Worm (Caenorhabditis elegans) whole organism, L2 larva: ENCODE measurements around the gene rhgf-1.

ENCODE experiments used
- F13H6.1 ChIP-seq: sonication (generic microtip); optimal IDR thresholded peaks from 2 replicates; lab custom pipeline; 2016; ENCODE audit warnings: missing genetic modification characterization, missing compliant biosample characterization
- Y55F3AM.14 ChIP-seq: fragments of 200-800 bp; sonication (Bioruptor generic); optimal IDR thresholded peaks from 2 replicates; lab custom pipeline; 2018; ENCODE audit warnings: mild to moderate bottlenecking, missing genetic modification characterization, missing compliant biosample characterization
- alr-1 ChIP-seq: fragments of 150-350 bp; optimal IDR thresholded peaks from 2 replicates; lab custom pipeline; 2014; ENCODE audit warnings: missing biosample characterization, missing genetic modification characterization
- ama-1 ChIP-seq: fragments of 150-350 bp; optimal IDR thresholded peaks from 2 replicates; lab custom pipeline; 2018; ENCODE audit warnings: inconsistent platforms
- blmp-1 ChIP-seq: sonication (generic microtip); optimal IDR thresholded peaks from 2 replicates; lab custom pipeline; 2017; ENCODE audit warnings: missing genetic modification characterization, mild to moderate bottlenecking, missing compliant biosample characterization, antibody characterized with exemption, moderate library complexity; ENCODE audit not compliant: insufficient read depth
- ceh-16 ChIP-seq: fragments of 150-350 bp; optimal IDR thresholded peaks from 2 replicates; lab custom pipeline; 2014; ENCODE audit warnings: missing biosample characterization, missing genetic modification characterization
- crh-2 ChIP-seq: sonication (generic microtip); optimal IDR thresholded peaks from 2 replicates; lab custom pipeline; 2017; ENCODE audit warnings: missing biosample characterization, missing genetic modification characterization
- dmd-4 ChIP-seq: sonication (generic microtip); optimal IDR thresholded peaks from 2 replicates; lab custom pipeline; 2017; ENCODE audit warnings: missing biosample characterization, missing genetic modification characterization
- elt-1 ChIP-seq: fragments of 150-350 bp; optimal IDR thresholded peaks from 2 replicates; lab custom pipeline; 2014; ENCODE audit warnings: missing biosample characterization, missing genetic modification characterization
- elt-3 ChIP-seq: sonication (generic microtip); optimal IDR thresholded peaks from 2 replicates; lab custom pipeline; 2017; ENCODE audit warnings: missing biosample characterization, missing genetic modification characterization
- fos-1 ChIP-seq: fragments of 150-350 bp; optimal IDR thresholded peaks from 2 replicates; lab custom pipeline; 2014; ENCODE audit warnings: missing biosample characterization, missing genetic modification characterization
- gmeb-1 ChIP-seq: fragments of 150-350 bp; optimal IDR thresholded peaks from 2 replicates; lab custom pipeline; 2014; ENCODE audit warnings: missing biosample characterization, missing genetic modification characterization
- lin-11 ChIP-seq: fragments of 150-350 bp; sonication (generic microtip); optimal IDR thresholded peaks from 2 replicates; lab custom pipeline; 2014; ENCODE audit warnings: missing biosample characterization, missing genetic modification characterization, inconsistent platforms, mixed read lengths
- lin-13 ChIP-seq: fragments of 150-350 bp; optimal IDR thresholded peaks from 2 replicates; lab custom pipeline; 2014; ENCODE audit warnings: missing biosample characterization, missing genetic modification reagents, missing genetic modification characterization
- lin-39 ChIP-seq: fragments of 150-350 bp; optimal IDR thresholded peaks from 2 replicates; lab custom pipeline; 2014; ENCODE audit warnings: missing biosample characterization, missing genetic modification reagents, missing genetic modification characterization
- lsy-2 ChIP-seq, 2 experiments: fragments of 150-350 bp in 1 of 2; sonication (generic microtip) in 1 of 2; optimal IDR thresholded peaks; 2 replicates each; lab custom pipeline; 2014 to 2017; ENCODE audit warnings: missing biosample characterization in 2 of 2, missing genetic modification characterization in 2 of 2
- mdl-1 ChIP-seq, 2 experiments: fragments of 150-350 bp in 1 of 2; sonication (generic microtip) in 1 of 2; optimal IDR thresholded peaks; 2 replicates each; lab custom pipeline; 2017; ENCODE audit warnings: missing biosample characterization in 2 of 2, missing genetic modification characterization in 2 of 2
- nhr-10 ChIP-seq: sonication (generic microtip); optimal IDR thresholded peaks from 2 replicates; lab custom pipeline; 2017; ENCODE audit warnings: missing biosample characterization, missing genetic modification characterization
- nhr-11 ChIP-seq: fragments of 150-350 bp; optimal IDR thresholded peaks from 2 replicates; lab custom pipeline; 2014; ENCODE audit warnings: missing biosample characterization, missing genetic modification characterization
- nhr-129 ChIP-seq: fragments of 150-350 bp; optimal IDR thresholded peaks from 2 replicates; lab custom pipeline; 2014; ENCODE audit warnings: missing biosample characterization, missing genetic modification characterization
- nhr-23 ChIP-seq: fragments of 150-350 bp; optimal IDR thresholded peaks from 2 replicates; lab custom pipeline; 2014; ENCODE audit warnings: missing biosample characterization, missing genetic modification reagents, missing genetic modification characterization
- nhr-237 ChIP-seq: fragments of 150-350 bp; optimal IDR thresholded peaks from 2 replicates; lab custom pipeline; 2014; ENCODE audit warnings: missing biosample characterization, missing genetic modification characterization
- nhr-6 ChIP-seq: fragments of 150-350 bp; optimal IDR thresholded peaks from 2 replicates; lab custom pipeline; 2014; ENCODE audit warnings: missing biosample characterization, missing genetic modification characterization
- nhr-77 ChIP-seq: fragments of 150-350 bp; optimal IDR thresholded peaks from 2 replicates; lab custom pipeline; 2014; ENCODE audit warnings: missing biosample characterization, missing genetic modification characterization
- peb-1 ChIP-seq: fragments of 150-350 bp; optimal IDR thresholded peaks from 2 replicates; lab custom pipeline; 2014; ENCODE audit warnings: missing biosample characterization, missing genetic modification characterization
- sem-4 ChIP-seq: fragments of 150-350 bp; optimal IDR thresholded peaks from 2 replicates; lab custom pipeline; 2014; ENCODE audit warnings: missing biosample characterization, missing genetic modification reagents, missing genetic modification characterization
- sma-3 ChIP-seq: sonication (generic microtip); optimal IDR thresholded peaks from 2 replicates; lab custom pipeline; 2016; ENCODE audit warnings: missing genetic modification reagents, missing genetic modification characterization, missing compliant biosample characterization
- sma-9 ChIP-seq, 2 experiments: fragments of 150-350 bp in 1 of 2; sonication (generic microtip) in 1 of 2; optimal IDR thresholded peaks; 2 replicates each; lab custom pipeline; 2014 to 2016; ENCODE audit warnings: missing genetic modification characterization in 2 of 2, mild to moderate bottlenecking in 1 of 2, missing biosample characterization in 1 of 2, missing compliant biosample characterization in 1 of 2, missing genetic modification reagents in 1 of 2, moderate library complexity in 1 of 2
- snpc-4 ChIP-seq: fragments of 150-350 bp; optimal IDR thresholded peaks from 2 replicates; lab custom pipeline; 2014; ENCODE audit warnings: missing biosample characterization, missing genetic modification characterization
- unc-39 ChIP-seq: fragments of 150-350 bp; optimal IDR thresholded peaks from 2 replicates; lab custom pipeline; 2014; ENCODE audit warnings: missing biosample characterization, missing genetic modification characterization
- zag-1 ChIP-seq: fragments of 150-350 bp; optimal IDR thresholded peaks from 2 replicates; lab custom pipeline; 2014; ENCODE audit warnings: missing biosample characterization, missing genetic modification characterization
- ztf-4 ChIP-seq: fragments of 150-350 bp; optimal IDR thresholded peaks from 2 replicates; lab custom pipeline; 2014; ENCODE audit warnings: missing biosample characterization, missing genetic modification characterization

rhgf-1 gene

ce11 chrX:10677552-10677951 lies 34.1 kb downstream of the rhgf-1 start (continued):
- TF ChIP-seq elt-1 (tag; lab: Kevin White, UChicago) (no peak), ztf-4 (tag; lab: Kevin White, UChicago) (peak; percentile 11), F13H6.1 (peak; percentile 35), lin-13 (GFP tag; lab: Kevin White, UChicago) (peak; percentile 63), fos-1 (tag; lab: Kevin White, UChicago) (peak; percentile 52)

ce11 chrX:10677009-10677408 lies 34.7 kb downstream of the rhgf-1 start, which contains the start of gene F13E6.1:
F13E6.1 (minus strand) TSS chrX:10677109.
- TF ChIP-seq nhr-77 (tag; lab: Kevin White, UChicago) (no peak), ama-1 (lab: Kevin White, UChicago) (no peak), elt-1 (tag; lab: Kevin White, UChicago) (no peak), snpc-4 (tag; lab: Kevin White, UChicago) (no peak), nhr-10 (no peak), ceh-16 (tag; lab: Kevin White, UChicago) (no peak), sem-4 (tag; lab: Kevin White, UChicago) (no peak), Y55F3AM.14 (GFP tag; lab: Kevin White, UChicago) (no peak)

DNA sequence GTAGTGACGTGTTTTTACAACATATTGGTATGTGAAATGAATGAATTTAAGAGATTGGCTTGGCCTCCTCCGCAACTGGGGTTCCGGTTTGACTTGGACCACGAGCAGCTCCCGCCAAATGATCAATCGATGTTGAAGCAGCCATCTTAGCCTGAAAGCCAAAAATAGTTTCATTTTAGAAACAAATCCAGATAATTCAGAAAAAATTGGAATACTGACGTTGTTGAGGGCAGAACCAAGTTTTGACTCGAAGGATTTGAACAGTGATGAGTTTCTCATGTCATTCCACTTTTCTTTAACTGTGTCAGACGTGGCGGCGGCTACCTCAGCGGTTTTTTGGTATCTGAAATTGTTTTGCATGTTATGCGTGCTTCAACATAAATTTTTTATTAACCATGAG lies 35.7 kb downstream of the rhgf-1 start:
- TF ChIP-seq lin-13 (GFP tag; lab: Kevin White, UChicago) (no peak), unc-39 (no peak), nhr-129 (no peak), fos-1 (tag; lab: Kevin White, UChicago) (no peak), dmd-4 (tag; lab: Kevin White, UChicago) (no peak), lin-11 (tag; lab: Kevin White, UChicago) (no peak), nhr-11 (tag; lab: Kevin White, UChicago) (no peak), blmp-1 (no peak), peb-1 (no peak), nhr-237 (no peak), lsy-2 (tag; optimal IDR thresholded peaks at IDR 0.05; lab: Kevin White, UChicago) (no peak)

ce11 chrX:10675376-10675775 lies 36.3 kb downstream of the rhgf-1 start:
- no peak for TF ChIP-seq unc-39
- no peak for TF ChIP-seq nhr-77 (tag; lab: Kevin White, UChicago)
- no peak for TF ChIP-seq elt-3 (tag; lab: Kevin White, UChicago)
- peak; percentile 14 for TF ChIP-seq lin-13 (GFP tag; lab: Kevin White, UChicago)
- TF ChIP-seq lsy-2 (tag; optimal IDR thresholded peaks at IDR 0.05; lab: Kevin White, UChicago): peak in 1 of 2 experiments; percentile 20

DNA sequence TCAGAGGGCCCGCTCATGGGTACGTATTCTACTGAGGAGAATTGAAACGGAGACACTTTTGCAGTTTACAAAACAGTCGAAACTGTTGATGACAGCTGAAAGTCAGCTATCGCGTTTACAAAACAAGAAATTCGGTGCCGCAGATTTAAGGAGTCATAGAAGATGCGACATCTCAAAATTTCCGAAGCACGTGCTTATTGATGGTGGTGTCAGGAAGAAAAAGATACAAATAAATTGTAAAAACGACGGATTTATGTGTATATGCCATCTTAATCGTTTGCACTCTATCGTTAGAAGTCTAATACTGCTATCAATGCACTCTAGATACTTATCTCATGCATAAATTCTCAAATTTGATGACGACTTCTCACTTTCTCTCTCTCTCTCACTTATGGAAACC lies 37.5 kb downstream of the rhgf-1 start, which contains the start of gene F13E6.2:
Gene F13E6.2, minus strand, starts transcription at position 101 of the 400 bp plus-strand sequence.
- TF ChIP-seq nhr-11 (tag; lab: Kevin White, UChicago) (no peak), sem-4 (tag; lab: Kevin White, UChicago) (no peak), ama-1 (lab: Kevin White, UChicago) (no peak)

DNA sequence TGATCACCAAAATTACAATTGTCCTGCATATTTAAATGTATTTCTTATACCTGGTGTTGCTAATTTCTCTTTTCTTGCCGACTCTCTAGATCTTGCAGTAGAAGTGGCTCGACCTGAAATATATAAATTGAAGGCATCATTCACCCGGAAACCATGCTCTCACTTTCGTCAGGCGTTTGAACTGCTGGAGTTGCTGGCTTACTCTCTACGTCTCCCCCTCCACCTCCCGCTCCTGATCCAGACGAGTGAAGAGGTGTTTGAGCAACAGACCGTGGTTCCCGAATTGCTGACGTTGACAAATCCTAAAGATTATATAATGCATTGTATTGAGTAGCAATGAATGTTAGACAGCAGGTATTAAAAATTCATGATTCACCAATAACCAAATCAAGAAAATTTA lies 41.5 kb downstream of the rhgf-1 start:
- TF ChIP-seq elt-3 (tag; lab: Kevin White, UChicago): no peak
- TF ChIP-seq nhr-6 (tag; lab: Kevin White, UChicago): no peak
- TF ChIP-seq sma-3: no peak
- TF ChIP-seq unc-39: no peak
- TF ChIP-seq lsy-2 (tag; optimal IDR thresholded peaks at IDR 0.05; lab: Kevin White, UChicago): no peak
- no peak for TF ChIP-seq lin-39 (tag; lab: Kevin White, UChicago)
- no peak for TF ChIP-seq sma-9 (GFP tag; optimal IDR thresholded peaks at IDR 0.05; lab: Kevin White, UChicago)
- TF ChIP-seq sma-9 (tag; optimal IDR thresholded peaks at IDR 0.05; lab: Kevin White, UChicago): no peak
- no peak for TF ChIP-seq zag-1 (tag; lab: Kevin White, UChicago)
- no peak for TF ChIP-seq nhr-23 (tag; lab: Kevin White, UChicago)
- TF ChIP-seq mdl-1 (tag; optimal IDR thresholded peaks at IDR 0.05; lab: Kevin White, UChicago): no peak
- no peak for TF ChIP-seq alr-1 (tag; lab: Kevin White, UChicago)
- no peak for TF ChIP-seq nhr-77 (tag; lab: Kevin White, UChicago)
- TF ChIP-seq gmeb-1 (tag; lab: Kevin White, UChicago): no peak
- no peak for TF ChIP-seq crh-2 (tag; lab: Kevin White, UChicago)
